Worm (Caenorhabditis elegans) whole organism, midembryonic: Measurements from ENCODE around the gene Y27F2A.11.

Experiments used
- T22C8.4 ChIP-seq: fragments of 200-800 bp; sonication (Bioruptor generic); IDR thresholded peaks from 2 replicates; pipeline ENCODE4 v1.3.6; 2022; ENCODE audit warnings: missing genetic modification characterization, missing compliant biosample characterization
- cog-1 ChIP-seq: sonication (generic microtip); optimal IDR thresholded peaks from 2 replicates; lab custom pipeline; 2016; ENCODE audit warnings: missing genetic modification characterization, missing compliant biosample characterization
- flt-1 ChIP-seq: fragments of 200-800 bp; sonication (Bioruptor generic); IDR thresholded peaks from 2 replicates; pipeline ENCODE4 v1.3.6; 2022; ENCODE audit warnings: missing genetic modification characterization, missing compliant biosample characterization
- klf-2 ChIP-seq: fragments of 200-800 bp; sonication (Bioruptor generic); conservative IDR thresholded peaks from 2 replicates; pipeline ENCODE4 v1.3.6; 2022; ENCODE audit warnings: missing genetic modification reagents, missing genetic modification characterization, missing compliant biosample characterization
- med-1 ChIP-seq: sonication (generic microtip); optimal IDR thresholded peaks from 2 replicates; lab custom pipeline; 2017; ENCODE audit warnings: missing genetic modification characterization, mild to moderate bottlenecking, missing compliant biosample characterization, antibody characterized with exemption, missing genetic modification reagents; ENCODE audit not compliant: insufficient read depth
- ref-1 ChIP-seq: fragments of 200-800 bp; sonication (Bioruptor generic); conservative IDR thresholded peaks from 2 replicates; pipeline ENCODE4 v1.3.6; 2022; ENCODE audit warnings: missing genetic modification reagents, missing genetic modification characterization, missing compliant biosample characterization
- tab-1 ChIP-seq: fragments of 200-800 bp; sonication (Bioruptor generic); IDR thresholded peaks from 2 replicates; pipeline ENCODE4 v1.3.6; 2022; ENCODE audit warnings: missing genetic modification characterization, missing compliant biosample characterization
- ztf-23 ChIP-seq: fragments of 200-800 bp; sonication (Bioruptor generic); IDR thresholded peaks from 2 replicates; pipeline ENCODE4 v1.3.6; 2022; ENCODE audit warnings: missing genetic modification reagents, missing genetic modification characterization, missing compliant biosample characterization
- ztf-29 ChIP-seq: fragments of 200-800 bp; sonication (Bioruptor generic); IDR thresholded peaks from 2 replicates; pipeline ENCODE4 v1.3.6; 2022; ENCODE audit warnings: missing genetic modification reagents, missing genetic modification characterization, missing compliant biosample characterization

Y27F2A.11 gene

ce11 chrII:3240207-3240606 is 51.1 kb downstream of the Y27F2A.11 start, which contains the start of gene C17F4.3:
TSS of gene C17F4.3 (plus strand) at chrII:3240507.
- TF ChIP-seq klf-2 (GFP tag; lab: Robert Waterston, UW) (no peak), ref-1 (GFP tag; lab: Robert Waterston, UW) (no peak), med-1 (GFP tag; lab: Kevin White, UChicago) (no peak), cog-1 (tag; lab: Kevin White, UChicago) (no peak), tab-1 (GFP tag; lab: Robert Waterston, UW) (no peak), ztf-29 (GFP tag; lab: Robert Waterston, UW) (no peak), ztf-23 (GFP tag; lab: Robert Waterston, UW) (no peak), flt-1 (GFP tag; lab: Robert Waterston, UW) (no peak), T22C8.4 (GFP tag; lab: Robert Waterston, UW) (no peak)
